Fruit fly (Drosophila melanogaster) whole organism, embryonic: Measurements from ENCODE around the gene Cks85A.

Experiments
- Bdp1 ChIP-seq: fragments of 200-800 bp; sonication (Bioruptor generic); optimal IDR thresholded peaks from 3 replicates; lab custom pipeline; 2016; ENCODE audit warnings: missing biosample characterization, missing genetic modification characterization
- CG10147 ChIP-seq: fragments of 200-800 bp; sonication (Bioruptor generic); optimal IDR thresholded peaks from 2 replicates; lab custom pipeline; 2019; ENCODE audit warnings: missing biosample characterization, mild to moderate bottlenecking, missing genetic modification characterization, moderate library complexity
- CG10462 ChIP-seq: fragments of 200-800 bp; sonication (Bioruptor generic); optimal IDR thresholded peaks from 2 replicates; lab custom pipeline; 2016; ENCODE audit warnings: missing biosample characterization, missing genetic modification characterization
- CG12769 ChIP-seq: fragments of 200-800 bp; sonication (Bioruptor generic); optimal IDR thresholded peaks from 2 replicates; lab custom pipeline; 2019; ENCODE audit warnings: missing biosample characterization, mild to moderate bottlenecking, missing genetic modification characterization, moderate library complexity
- CG1529 ChIP-seq: fragments of 200-800 bp; sonication (Bioruptor generic); optimal IDR thresholded peaks from 3 replicates; lab custom pipeline; 2018; ENCODE audit warnings: missing biosample characterization, missing genetic modification characterization
- CG15514 ChIP-seq: fragments of 200-800 bp; sonication (Bioruptor generic); optimal IDR thresholded peaks from 3 replicates; lab custom pipeline; 2017; ENCODE audit warnings: missing biosample characterization, missing genetic modification characterization, mild to moderate bottlenecking, moderate library complexity, missing genetic modification reagents
- CG2120 ChIP-seq: fragments of 200-800 bp; sonication (Bioruptor generic); optimal IDR thresholded peaks from 3 replicates; lab custom pipeline; 2016; ENCODE audit warnings: missing biosample characterization, missing genetic modification characterization
- CG2712 ChIP-seq: fragments of 200-800 bp; optimal IDR thresholded peaks from 3 replicates; lab custom pipeline; 2019; ENCODE audit warnings: missing biosample characterization, mild to moderate bottlenecking, missing genetic modification characterization, moderate library complexity
- CG34224 ChIP-seq: fragments of 200-800 bp; sonication (Bioruptor generic); IDR thresholded peaks from 3 replicates; pipeline ENCODE4 v1.3.6; 2022; ENCODE audit warnings: missing biosample characterization, missing genetic modification characterization; ENCODE audit not compliant: partially characterized antibody
- CG6175 ChIP-seq: fragments of 200-800 bp; sonication (Bioruptor generic); IDR thresholded peaks from 3 replicates; pipeline ENCODE4 v1.3.6; 2022; ENCODE audit warnings: missing biosample characterization, missing genetic modification characterization
- CG8388 ChIP-seq: fragments of 200-800 bp; sonication (Bioruptor generic); optimal IDR thresholded peaks from 2 replicates; lab custom pipeline; 2019; ENCODE audit warnings: missing biosample characterization, mild to moderate bottlenecking, missing genetic modification characterization, moderate library complexity
- Doc3 ChIP-seq: fragments of 200-800 bp; sonication (Bioruptor generic); IDR thresholded peaks from 3 replicates; pipeline ENCODE4 v1.3.6; 2022; ENCODE audit warnings: missing biosample characterization, missing genetic modification characterization; ENCODE audit not compliant: partially characterized antibody
- Dp ChIP-seq: fragments of 200-800 bp; sonication (Bioruptor generic); optimal IDR thresholded peaks from 2 replicates; lab custom pipeline; 2018; ENCODE audit warnings: missing biosample characterization, mild to moderate bottlenecking, missing genetic modification characterization, moderate library complexity
- Dref ChIP-seq: fragments of 200-800 bp; sonication (Bioruptor generic); IDR thresholded peaks from 2 replicates; pipeline ENCODE4 v1.3.6; 2022; ENCODE audit warnings: missing biosample characterization, missing genetic modification characterization
- HLH54F ChIP-seq: fragments of 200-800 bp; sonication (Bioruptor generic); optimal IDR thresholded peaks from 3 replicates; lab custom pipeline; 2016; ENCODE audit warnings: missing biosample characterization, missing genetic modification characterization
- MTF-1 ChIP-seq: fragments of 200-800 bp; sonication (Bioruptor generic); optimal IDR thresholded peaks from 2 replicates; lab custom pipeline; 2018; ENCODE audit warnings: missing biosample characterization, mild to moderate bottlenecking, missing genetic modification characterization, borderline replicate concordance
- Mad ChIP-seq: fragments of 200-800 bp; sonication (Bioruptor generic); optimal IDR thresholded peaks from 2 replicates; lab custom pipeline; 2016; ENCODE audit warnings: missing biosample characterization, missing genetic modification characterization
- Med ChIP-seq: fragments of 200-800 bp; sonication (Bioruptor generic); peaks from one replicate; lab custom pipeline; 2016; ENCODE audit warnings: missing biosample characterization, missing genetic modification characterization, mild to moderate bottlenecking, inconsistent platforms, moderate library complexity
- Mes4 ChIP-seq: fragments of 200-800 bp; sonication (Bioruptor generic); optimal IDR thresholded peaks from 2 replicates; lab custom pipeline; 2016; ENCODE audit warnings: missing biosample characterization, missing genetic modification characterization
- Nf-YB ChIP-seq: fragments of 200-800 bp; sonication (Bioruptor generic); optimal IDR thresholded peaks from 3 replicates; lab custom pipeline; 2019; ENCODE audit warnings: missing biosample characterization, mild to moderate bottlenecking, missing genetic modification characterization, moderate library complexity
- Oaz ChIP-seq: fragments of 200-800 bp; sonication (Bioruptor generic); IDR thresholded peaks from 2 replicates; pipeline ENCODE4 v1.3.6; 2022; ENCODE audit warnings: missing biosample characterization, missing genetic modification characterization
- Taf1 ChIP-seq: fragments of 200-800 bp; sonication (Bioruptor generic); IDR thresholded peaks from 2 replicates; pipeline ENCODE4 v1.3.6; 2022; ENCODE audit warnings: missing biosample characterization, missing genetic modification characterization
- Usf ChIP-seq: fragments of 200-800 bp; sonication (Bioruptor generic); optimal IDR thresholded peaks from 2 replicates; lab custom pipeline; 2017; ENCODE audit warnings: missing genotype, missing biosample characterization, missing genetic modification characterization
- ase ChIP-seq: fragments of 200-800 bp; sonication (Bioruptor generic); IDR thresholded peaks from 3 replicates; pipeline ENCODE4 v1.3.6; 2022; ENCODE audit warnings: missing biosample characterization, missing genetic modification characterization
- bsh ChIP-seq, 2 experiments: fragments of 200-800 bp; sonication (Bioruptor generic); optimal IDR thresholded peaks; 2 replicates each; lab custom pipeline; 2017 to 2018; ENCODE audit warnings: mild to moderate bottlenecking in 2 of 2, missing biosample characterization in 2 of 2, missing genetic modification characterization in 2 of 2, moderate library complexity in 1 of 2
- chinmo ChIP-seq: fragments of 200-800 bp; sonication (Bioruptor generic); IDR thresholded peaks from 4 replicates; pipeline ENCODE4 v1.3.6; 2022; ENCODE audit warnings: missing biosample characterization, missing genetic modification characterization; ENCODE audit not compliant: partially characterized antibody
- dan ChIP-seq: fragments of 200-800 bp; sonication (Bioruptor generic); IDR thresholded peaks from 2 replicates; pipeline ENCODE4 v1.3.6; 2022; ENCODE audit warnings: missing biosample characterization, missing genetic modification characterization
- danr ChIP-seq: fragments of 200-800 bp; sonication (Bioruptor generic); IDR thresholded peaks from 2 replicates; pipeline ENCODE4 v1.3.6; 2022; ENCODE audit warnings: missing biosample characterization, missing genetic modification characterization
- fd64A ChIP-seq: fragments of 200-800 bp; sonication (Bioruptor generic); optimal IDR thresholded peaks from 3 replicates; lab custom pipeline; 2018; ENCODE audit warnings: missing biosample characterization, mild to moderate bottlenecking, missing genetic modification characterization
- grau ChIP-seq: fragments of 200-800 bp; optimal IDR thresholded peaks from 3 replicates; lab custom pipeline; 2019; ENCODE audit warnings: missing biosample characterization, mild to moderate bottlenecking, missing genetic modification characterization, moderate library complexity
- gro ChIP-seq: fragments of 200-800 bp; sonication (Bioruptor generic); optimal IDR thresholded peaks from 2 replicates; lab custom pipeline; 2016; ENCODE audit warnings: missing biosample characterization, missing genetic modification characterization
- h ChIP-seq: fragments of >200 bp; optimal IDR thresholded peaks from 2 replicates; lab custom pipeline; 2017
- ind ChIP-seq: fragments of 200-800 bp; sonication (Bioruptor generic); optimal IDR thresholded peaks from 3 replicates; lab custom pipeline; 2016; ENCODE audit warnings: missing biosample characterization, missing genetic modification characterization
- inv ChIP-seq: fragments of 200-800 bp; sonication (Bioruptor generic); IDR thresholded peaks from 2 replicates; pipeline ENCODE4 v1.3.6; 2022; ENCODE audit warnings: missing biosample characterization, missing genetic modification characterization; ENCODE audit not compliant: partially characterized antibody
- jigr1 ChIP-seq: fragments of 200-800 bp; sonication (Bioruptor generic); IDR thresholded peaks from 3 replicates; pipeline ENCODE4 v1.3.6; 2022; ENCODE audit warnings: missing biosample characterization, missing genetic modification characterization
- kah ChIP-seq: fragments of 200-800 bp; sonication (Bioruptor generic); optimal IDR thresholded peaks from 2 replicates; lab custom pipeline; 2018; ENCODE audit warnings: missing biosample characterization, mild to moderate bottlenecking, missing genetic modification characterization
- nerfin-1 ChIP-seq: fragments of 200-800 bp; sonication (Bioruptor generic); optimal IDR thresholded peaks from 3 replicates; lab custom pipeline; 2019; ENCODE audit warnings: missing biosample characterization, mild to moderate bottlenecking, missing genetic modification characterization, moderate library complexity
- pnt ChIP-seq: fragments of 200-800 bp; sonication (Bioruptor generic); optimal IDR thresholded peaks from 3 replicates; lab custom pipeline; 2016; ENCODE audit warnings: missing biosample characterization, missing genetic modification characterization
- sens ChIP-seq: fragments of 200-800 bp; sonication (Bioruptor generic); peaks from one replicate; lab custom pipeline; 2016; ENCODE audit warnings: missing biosample characterization, missing genetic modification characterization
- slbo ChIP-seq: fragments of 200-800 bp; sonication (Bioruptor generic); IDR thresholded peaks from 2 replicates; pipeline ENCODE4 v1.3.6; 2022; ENCODE audit warnings: missing biosample characterization, missing genetic modification characterization
- slou ChIP-seq: fragments of 200-800 bp; sonication (Bioruptor generic); optimal IDR thresholded peaks from 3 replicates; lab custom pipeline; 2016; ENCODE audit warnings: missing biosample characterization, missing genetic modification characterization
- slp2 ChIP-seq: fragments of 200-800 bp; sonication (Bioruptor generic); optimal IDR thresholded peaks from 2 replicates; lab custom pipeline; 2016; ENCODE audit warnings: missing biosample characterization, missing genetic modification characterization
- tap ChIP-seq: fragments of 200-800 bp; optimal IDR thresholded peaks from 3 replicates; lab custom pipeline; 2019; ENCODE audit warnings: missing biosample characterization, mild to moderate bottlenecking, missing genetic modification characterization, moderate library complexity
- tna ChIP-seq: fragments of 200-800 bp; sonication (Bioruptor generic); IDR thresholded peaks from 2 replicates; pipeline ENCODE4 v1.3.6; 2022; ENCODE audit warnings: missing biosample characterization, missing genetic modification characterization; ENCODE audit not compliant: partially characterized antibody
- twi ChIP-seq: fragments of 200-800 bp; optimal IDR thresholded peaks from 2 replicates; lab custom pipeline; 2019; ENCODE audit warnings: missing biosample characterization, mild to moderate bottlenecking, missing genetic modification characterization, moderate library complexity
- unc-4 ChIP-seq: fragments of 200-800 bp; sonication (Bioruptor generic); IDR thresholded peaks from 2 replicates; pipeline ENCODE4 v1.3.6; 2022; ENCODE audit warnings: missing biosample characterization, missing genetic modification characterization; ENCODE audit not compliant: partially characterized antibody
- zen ChIP-seq: fragments of 200-800 bp; sonication (Bioruptor generic); optimal IDR thresholded peaks from 3 replicates; lab custom pipeline; 2018; ENCODE audit warnings: missing biosample characterization, mild to moderate bottlenecking, missing genetic modification characterization, moderate library complexity

Gene Cks85A

dm6 chr3R:8721071-8721470 is 2.8 kb upstream of the Cks85A start, which contains the start of gene CG8136:
TSS of gene CG8136 (plus strand) at chr3R:8721371.
- no peak for TF ChIP-seq CG10147 (GFP tag; lab: Kevin White, UChicago)
- TF ChIP-seq CG8388 = no peak
- TF ChIP-seq Nf-YB (GFP tag; lab: Kevin White, UChicago) = no peak
- no peak for TF ChIP-seq Oaz (GFP tag; lab: Robert Waterston, UW)
- no peak for TF ChIP-seq pnt (GFP tag; lab: Kevin White, UChicago)
- TF ChIP-seq tna (GFP tag; lab: Robert Waterston, UW) = no peak
- no peak for TF ChIP-seq Usf
- TF ChIP-seq CG12769 = no peak
- TF ChIP-seq danr = no peak
- TF ChIP-seq twi = no peak
- TF ChIP-seq CG15514 = no peak
- TF ChIP-seq Mes4 (GFP tag; lab: Kevin White, UChicago) = no peak
- no peak for TF ChIP-seq zen (tag; lab: Kevin White, UChicago)
- TF ChIP-seq fd64A (GFP tag; lab: Kevin White, UChicago) = no peak
- no peak for TF ChIP-seq slbo (GFP tag; lab: Robert Waterston, UW)
- no peak for TF ChIP-seq jigr1 (GFP tag; lab: Robert Waterston, UW)
- no peak for TF ChIP-seq inv (GFP tag; lab: Robert Waterston, UW)
- TF ChIP-seq dan (GFP tag; lab: Robert Waterston, UW) = no peak
- TF ChIP-seq ase (GFP tag; lab: Robert Waterston, UW) = no peak
- no peak for TF ChIP-seq CG10462 (GFP tag; lab: Kevin White, UChicago)
- TF ChIP-seq, all 482 proteins: peak for 0

- TF ChIP-seq slou (GFP tag; lab: Kevin White, UChicago) (no peak), CG2120 (GFP tag; lab: Kevin White, UChicago) (no peak), CG1529 (GFP tag; lab: Kevin White, UChicago) (no peak), HLH54F (GFP tag; lab: Kevin White, UChicago) (no peak), tap (no peak), CG6175 (GFP tag; lab: Robert Waterston, UW) (no peak), ind (no peak), slp2 (no peak), h (lab: Kevin White, UChicago) (no peak), Doc3 (0 out of 3 replicates have a peak, but pooled peaks have one; percentile 16), sens (GFP tag; lab: Kevin White, UChicago) (peak; percentile 30), Med (GFP tag; lab: Kevin White, UChicago) (peak; percentile 61)
- TF ChIP-seq, all 482 proteins: peak for 3
These were observed 642 bp upstream of the Cks85A start, which contains the start of gene CG11760 for dm6 chr3R:8718898-8719297. TSS of gene CG11760 (plus strand) at chr3R:8719198.

- TF ChIP-seq inv (GFP tag; lab: Robert Waterston, UW) = no peak
- no peak for TF ChIP-seq CG2712
- TF ChIP-seq grau (tag; lab: Kevin White, UChicago) = peak; percentile 75
- no peak for TF ChIP-seq Bdp1 (GFP tag; lab: Kevin White, UChicago)
- TF ChIP-seq Taf1 (GFP tag; lab: Robert Waterston, UW) = peak; percentile 17; the same call in 1 of the 2 replicates
These were observed 1.7 kb downstream of the Cks85A start for dm6 chr3R:8716551-8716879.

dm6 chr3R:8715851-8716550 is 2.3 kb downstream of the Cks85A start, which contains the start of gene TMEM216:
TSS of gene TMEM216 (plus strand) at chr3R:8716243.
- TF ChIP-seq MTF-1 (GFP tag; lab: Kevin White, UChicago) (peak; percentile 25), Mad (peak; percentile 25), chinmo (peak; percentile 84; the same call in 1 of the 4 replicates), unc-4 (GFP tag; lab: Robert Waterston, UW) (peak; percentile 49; the same call in 1 of the 2 replicates), Dp (peak; percentile 85), kah (GFP tag; lab: Kevin White, UChicago) (no peak), nerfin-1 (tag; lab: Kevin White, UChicago) (no peak), Dref (GFP tag; lab: Robert Waterston, UW) (peak; percentile 68), gro (GFP tag; lab: Kevin White, UChicago) (peak; percentile 24), bsh (GFP tag; optimal IDR thresholded peaks at IDR 0.05; lab: Kevin White, UChicago) (peak in 1 of 2 experiments; percentile 15), CG34224 (GFP tag; lab: Robert Waterston, UW) (peak; percentile 60; the same call in 1 of the 3 replicates)
